Fruit fly (Drosophila melanogaster): ENCODE measurements around the gene Dhfr.

Gene Dhfr

DNA sequence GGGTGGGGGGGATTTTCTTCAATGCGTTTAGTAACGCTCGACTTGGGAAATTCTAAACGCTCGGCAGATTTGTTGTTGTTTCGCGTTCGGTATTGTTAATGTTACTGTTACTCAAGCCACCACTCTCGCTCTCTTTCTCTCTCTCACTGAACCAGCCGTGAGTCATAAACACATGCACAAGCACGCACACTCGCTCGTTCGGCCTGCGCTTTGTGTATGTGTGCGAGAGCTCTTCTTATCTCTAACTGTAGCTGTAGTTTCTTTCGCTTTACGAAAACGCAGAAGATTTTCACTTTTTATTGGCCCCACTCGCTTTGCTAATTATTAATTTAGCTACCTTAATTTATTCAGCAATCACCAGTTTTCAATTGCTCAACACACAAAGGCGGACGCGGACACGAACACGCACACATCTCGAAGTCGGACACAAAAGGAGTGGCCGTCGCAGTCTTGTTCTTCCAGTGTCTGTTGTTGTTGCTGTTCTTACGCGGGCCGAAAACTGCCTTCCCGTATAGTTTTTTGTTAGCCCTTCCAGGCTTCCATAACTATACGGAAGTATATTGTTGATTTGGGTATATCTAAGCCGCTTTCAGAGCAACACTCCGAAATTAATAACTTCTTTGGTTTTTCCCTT lies 27.9 kb upstream of the Dhfr start:
- TF ChIP-seq EcR (GFP tag; optimal IDR thresholded peaks at IDR 0.05) (no peak), Dll (optimal IDR thresholded peaks at IDR 0.05) (no peak), psq (optimal IDR thresholded peaks at IDR 0.05) (no peak), CG8478 (optimal IDR thresholded peaks at IDR 0.05) (peak; percentile 53), usp (GFP tag; optimal IDR thresholded peaks at IDR 0.05) (no peak), pan (optimal IDR thresholded peaks at IDR 0.05) (no peak)

DNA sequence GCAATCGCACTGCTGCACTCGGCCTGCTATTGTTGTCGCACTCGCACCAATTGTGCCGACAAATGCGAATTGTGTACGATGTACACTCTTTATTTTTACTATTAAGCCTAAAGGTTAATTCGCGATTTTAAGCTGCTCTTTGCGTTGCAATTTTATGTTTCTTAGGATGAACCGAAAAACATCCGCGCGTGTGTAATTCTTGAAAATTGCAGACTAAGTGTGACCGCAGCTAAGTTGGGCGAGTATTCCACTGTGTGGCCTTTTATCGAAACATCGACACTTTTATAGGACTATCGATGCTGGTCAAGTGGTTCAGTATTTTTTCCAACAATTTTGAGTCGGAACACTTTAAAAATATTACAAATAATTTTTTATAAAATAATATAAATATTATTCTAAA lies 27.4 kb upstream of the Dhfr start, which contains the start of gene Pak3:
TSS of gene Pak3 (minus strand) at position 225 of the 400 bp plus-strand sequence.
- TF ChIP-seq psq (optimal IDR thresholded peaks at IDR 0.05), result no peak
- no peak for TF ChIP-seq Dll (optimal IDR thresholded peaks at IDR 0.05)
- no peak for TF ChIP-seq usp (GFP tag; optimal IDR thresholded peaks at IDR 0.05)
- no peak for TF ChIP-seq pan (optimal IDR thresholded peaks at IDR 0.05)
- TF ChIP-seq CG8478 (optimal IDR thresholded peaks at IDR 0.05), result no peak

- TF ChIP-seq pan (optimal IDR thresholded peaks at IDR 0.05) (no peak), usp (GFP tag; optimal IDR thresholded peaks at IDR 0.05) (no peak)
Measured at dm6 chr3R:16454192-16454591, 26.8 kb upstream of the Dhfr start, which contains the start of gene CG10405. CG10405 (plus strand) TSS chr3R:16454492.

DNA sequence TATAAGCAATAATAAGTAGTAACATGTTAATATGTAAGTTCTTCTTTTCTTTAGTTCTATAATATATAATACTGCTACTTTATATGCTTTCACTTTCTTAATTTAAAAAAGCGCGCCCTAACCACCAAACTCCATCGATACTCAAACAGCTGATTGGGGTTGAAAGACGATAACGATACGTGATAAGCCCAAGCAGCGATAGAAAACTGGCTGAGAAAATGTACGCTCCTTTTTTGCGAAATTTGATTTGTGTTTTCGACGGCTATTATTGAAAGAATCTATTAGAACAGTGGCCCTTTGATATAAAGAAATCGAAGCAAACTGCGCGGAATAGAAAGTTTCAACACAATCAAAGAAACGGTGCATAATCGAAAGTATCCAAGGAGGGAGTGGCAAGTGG lies 25.1 kb upstream of the Dhfr start, which contains the start of gene CG14883:
TSS of gene CG14883 (plus strand) at position 178 of the 400 bp plus-strand sequence.
- TF ChIP-seq CG8478 (optimal IDR thresholded peaks at IDR 0.05), result no peak
- no peak for TF ChIP-seq Dll (optimal IDR thresholded peaks at IDR 0.05)
- TF ChIP-seq EcR (GFP tag; optimal IDR thresholded peaks at IDR 0.05), result no peak
- TF ChIP-seq pan (optimal IDR thresholded peaks at IDR 0.05), result no peak
- no peak for TF ChIP-seq usp (GFP tag; optimal IDR thresholded peaks at IDR 0.05)
- no peak for TF ChIP-seq psq (optimal IDR thresholded peaks at IDR 0.05)

DNA sequence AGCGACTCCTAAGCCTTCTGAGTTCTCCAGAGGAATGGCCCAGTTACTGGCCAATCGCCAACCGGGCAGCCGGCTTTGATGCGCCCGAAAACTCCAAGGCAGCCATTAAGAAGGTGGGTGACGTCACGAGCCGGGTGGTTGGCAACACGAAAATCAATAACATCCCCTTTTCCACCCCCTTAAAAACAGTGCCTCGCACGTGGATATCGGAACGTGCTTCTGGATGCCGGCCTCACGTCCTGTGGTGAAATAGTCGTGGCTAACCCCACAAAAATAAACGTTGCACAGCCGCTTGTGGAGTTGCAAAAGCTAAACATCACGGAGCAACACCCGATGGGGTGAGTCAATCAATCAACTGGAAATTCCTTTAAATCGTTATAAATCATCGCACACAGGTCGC lies 24.4 kb upstream of the Dhfr start:
- no peak for TF ChIP-seq pan (optimal IDR thresholded peaks at IDR 0.05)

DNA sequence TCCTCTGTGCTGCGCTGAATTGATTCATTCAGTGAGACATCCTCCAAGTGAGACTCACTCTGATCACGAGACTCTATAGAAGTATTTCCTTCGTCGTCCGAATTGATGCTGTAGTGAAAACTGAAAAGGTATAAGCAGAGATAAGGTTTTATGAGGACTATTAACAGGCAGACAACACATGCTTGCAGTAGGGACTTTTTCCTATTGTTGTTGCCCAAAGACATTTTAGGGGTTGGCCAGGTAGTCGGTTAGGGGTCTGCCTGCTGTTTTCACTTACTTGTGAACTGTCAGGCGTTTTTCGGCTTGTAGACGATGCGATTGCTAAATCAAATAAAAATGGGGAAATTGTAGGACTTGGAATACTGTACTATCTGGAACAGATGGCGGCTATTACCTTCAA lies 12.4 kb upstream of the Dhfr start:
- TF ChIP-seq CG8478 (optimal IDR thresholded peaks at IDR 0.05) (no peak), Dll (optimal IDR thresholded peaks at IDR 0.05) (no peak), EcR (GFP tag; optimal IDR thresholded peaks at IDR 0.05) (no peak), usp (GFP tag; optimal IDR thresholded peaks at IDR 0.05) (no peak)

dm6 chr3R:16469501-16470263 lies 11.3 kb upstream of the Dhfr start, which contains the start of the genes CG42232 and CSN5:
CG42232 (minus strand) TSS chr3R:16469663.
CSN5 (plus strand) TSS chr3R:16470099.
- TF ChIP-seq pan (optimal IDR thresholded peaks at IDR 0.05) (no peak), CG8478 (optimal IDR thresholded peaks at IDR 0.05) (no peak), Dll (optimal IDR thresholded peaks at IDR 0.05) (no peak), psq (optimal IDR thresholded peaks at IDR 0.05) (no peak), usp (GFP tag; optimal IDR thresholded peaks at IDR 0.05) (no peak), EcR (GFP tag; optimal IDR thresholded peaks at IDR 0.05) (no peak)

- no peak for TF ChIP-seq EcR (GFP tag; optimal IDR thresholded peaks at IDR 0.05)
- TF ChIP-seq usp (GFP tag; optimal IDR thresholded peaks at IDR 0.05), result no peak
- no peak for TF ChIP-seq Dll (optimal IDR thresholded peaks at IDR 0.05)
- TF ChIP-seq CG8478 (optimal IDR thresholded peaks at IDR 0.05), result no peak
- no peak for TF ChIP-seq psq (optimal IDR thresholded peaks at IDR 0.05)
- no peak for TF ChIP-seq pan (optimal IDR thresholded peaks at IDR 0.05)
Measured at dm6 chr3R:16472301-16472700, 8.7 kb upstream of the Dhfr start, which contains the start of gene Gyc89Da. Gyc89Da (plus strand) TSS chr3R:16472601.

- TF ChIP-seq CG8478 (optimal IDR thresholded peaks at IDR 0.05) (no peak), usp (GFP tag; optimal IDR thresholded peaks at IDR 0.05) (no peak), Dll (optimal IDR thresholded peaks at IDR 0.05) (no peak), EcR (GFP tag; optimal IDR thresholded peaks at IDR 0.05) (no peak), psq (optimal IDR thresholded peaks at IDR 0.05) (no peak), pan (optimal IDR thresholded peaks at IDR 0.05) (no peak)
Measured at dm6 chr3R:16476472-16476871, 4.5 kb upstream of the Dhfr start.

DNA sequence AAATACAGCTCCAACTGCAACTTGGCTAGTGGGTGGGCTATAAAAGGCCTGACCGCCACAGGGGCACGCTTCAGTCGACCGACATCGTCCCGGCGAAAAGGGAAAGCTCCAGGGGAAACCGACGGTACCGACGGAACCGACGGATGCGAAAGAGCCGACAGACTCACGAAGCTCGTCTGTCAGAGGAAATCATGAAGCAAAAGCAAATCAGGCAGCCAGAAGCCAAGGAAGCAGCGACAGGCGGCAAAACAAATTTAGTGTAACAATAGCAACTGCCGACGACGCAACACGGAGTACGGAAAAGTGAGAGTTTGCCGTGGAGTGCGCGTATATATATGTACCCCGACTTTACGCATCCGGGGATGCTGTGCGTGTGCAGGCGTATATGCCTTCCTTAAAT lies 3.9 kb upstream of the Dhfr start, which contains the start of gene Gyc89Db:
TSS of gene Gyc89Db (plus strand) at position 78 of the 400 bp plus-strand sequence.
- TF ChIP-seq EcR (GFP tag; optimal IDR thresholded peaks at IDR 0.05) (no peak), usp (GFP tag; optimal IDR thresholded peaks at IDR 0.05) (no peak), psq (optimal IDR thresholded peaks at IDR 0.05) (no peak), pan (optimal IDR thresholded peaks at IDR 0.05) (no peak), Dll (optimal IDR thresholded peaks at IDR 0.05) (no peak), CG8478 (optimal IDR thresholded peaks at IDR 0.05) (no peak)

DNA sequence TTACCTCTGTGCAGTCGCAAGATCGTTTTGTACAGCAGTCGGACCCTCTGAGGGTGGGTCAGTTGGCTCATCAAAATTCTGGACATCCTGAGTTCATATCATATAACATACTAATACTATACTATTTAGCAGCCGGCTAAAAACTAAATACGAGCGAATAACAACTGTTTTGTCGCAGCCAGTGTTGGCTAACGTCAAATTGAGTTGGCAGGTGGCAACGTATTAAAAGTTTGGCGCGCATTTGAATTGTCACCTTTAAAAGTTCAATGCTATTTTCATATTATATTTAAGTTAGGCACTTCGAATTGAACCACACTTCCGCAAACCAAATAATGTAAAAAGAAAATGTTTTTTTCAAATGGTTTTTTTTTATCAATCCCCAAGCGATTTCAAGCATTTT lies 1.3 kb downstream of the Dhfr start, which contains the start of gene Sdhaf3:
TSS of gene Sdhaf3 (minus strand) at position 177 of the 400 bp plus-strand sequence.
- TF ChIP-seq usp (GFP tag; optimal IDR thresholded peaks at IDR 0.05), result no peak
- no peak for TF ChIP-seq psq (optimal IDR thresholded peaks at IDR 0.05)
- TF ChIP-seq CG8478 (optimal IDR thresholded peaks at IDR 0.05), result no peak
- TF ChIP-seq EcR (GFP tag; optimal IDR thresholded peaks at IDR 0.05), result no peak
- TF ChIP-seq pan (optimal IDR thresholded peaks at IDR 0.05), result no peak
- TF ChIP-seq Dll (optimal IDR thresholded peaks at IDR 0.05), result no peak

DNA sequence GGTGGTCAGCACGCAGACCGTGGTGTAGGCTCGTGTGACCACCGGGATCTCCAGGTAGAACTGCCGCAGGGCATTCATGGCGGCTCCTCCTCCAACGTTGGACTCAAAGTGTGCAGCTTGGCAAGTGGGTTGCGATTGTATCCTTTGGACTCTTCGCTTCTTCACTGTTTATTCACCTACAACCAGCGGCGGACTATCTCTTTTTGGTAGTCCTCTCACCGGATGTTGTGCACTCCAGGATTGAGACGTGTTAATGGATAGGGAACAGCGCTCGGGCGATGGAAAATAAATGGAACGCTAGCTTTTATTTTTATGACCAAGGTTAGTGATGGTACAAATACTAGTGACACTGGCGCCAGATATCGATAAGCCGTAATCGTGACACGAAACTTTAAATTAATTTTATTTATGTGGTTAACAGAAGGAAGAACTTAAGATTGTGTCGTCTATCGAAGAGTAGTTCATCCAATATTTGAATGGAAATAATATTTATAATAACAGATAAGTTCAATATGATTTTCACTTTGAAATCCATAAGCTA lies 3.0 kb downstream of the Dhfr start, which contains the start of gene Der-2:
TSS of gene Der-2 (minus strand) at position 347 of the 541 bp plus-strand sequence.
- TF ChIP-seq EcR (GFP tag; optimal IDR thresholded peaks at IDR 0.05) (no peak), psq (optimal IDR thresholded peaks at IDR 0.05) (no peak), usp (GFP tag; optimal IDR thresholded peaks at IDR 0.05) (no peak), pan (optimal IDR thresholded peaks at IDR 0.05) (no peak), Dll (optimal IDR thresholded peaks at IDR 0.05) (no peak), CG8478 (optimal IDR thresholded peaks at IDR 0.05) (no peak)

Data from whole organism.